Worm (Caenorhabditis elegans) whole organism, young adult: ENCODE measurements around the gene F43E12.1.

Experiments
- F49E8.2 ChIP-seq: sonication (generic microtip); optimal IDR thresholded peaks from 3 replicates; lab custom pipeline; 2017; ENCODE audit warnings: missing genetic modification characterization, mild to moderate bottlenecking, missing compliant biosample characterization, antibody characterized with exemption, moderate library complexity; ENCODE audit not compliant: insufficient read depth
- F57A8.1 ChIP-seq: fragments of 200-800 bp; sonication (Bioruptor generic); optimal IDR thresholded peaks from 2 replicates; lab custom pipeline; 2018; ENCODE audit warnings: mild to moderate bottlenecking, missing genetic modification characterization, moderate library complexity, missing compliant biosample characterization
- lin-26 ChIP-seq: fragments of 200-800 bp; sonication (Bioruptor generic); IDR thresholded peaks from 2 replicates; pipeline ENCODE4 v1.3.6; 2022; ENCODE audit warnings: missing genetic modification reagents, missing genetic modification characterization, missing compliant biosample characterization
- lsl-1 ChIP-seq: fragments of 200-800 bp; sonication (Bioruptor generic); optimal IDR thresholded peaks from 2 replicates; lab custom pipeline; 2018; ENCODE audit warnings: mild to moderate bottlenecking, missing genetic modification characterization, moderate library complexity, missing compliant biosample characterization
- nfya-2 ChIP-seq: fragments of 200-800 bp; sonication (Bioruptor generic); IDR thresholded peaks from 2 replicates; pipeline ENCODE4 v1.3.6; 2022; ENCODE audit warnings: missing genetic modification reagents, missing genetic modification characterization, missing compliant biosample characterization
- snpc-1.1 ChIP-seq: sonication (generic microtip); optimal IDR thresholded peaks from 2 replicates; lab custom pipeline; 2017; ENCODE audit warnings: missing genetic modification characterization, mild to moderate bottlenecking, missing compliant biosample characterization, antibody characterized with exemption, moderate library complexity, missing genotype, missing genetic modification reagents; ENCODE audit not compliant: insufficient read depth
- snpc-3.4 ChIP-seq: sonication (generic microtip); optimal IDR thresholded peaks from 2 replicates; lab custom pipeline; 2017; ENCODE audit warnings: missing genetic modification characterization, mild to moderate bottlenecking, missing compliant biosample characterization, antibody characterized with exemption, moderate library complexity, missing genotype, missing genetic modification reagents
- snpc-4 ChIP-seq, 5 experiments: fragments of 150-350 bp in 1 of 5; sonication (generic microtip) in 4 of 5; optimal IDR thresholded peaks; 2 replicates each; lab custom pipeline; 2014 to 2018; ENCODE audit warnings: missing genetic modification characterization in 5 of 5, missing biosample characterization in 3 of 5, antibody characterized with exemption in 2 of 5, mild to moderate bottlenecking in 2 of 5, missing compliant biosample characterization in 2 of 5, missing genotype in 2 of 5, moderate library complexity in 2 of 5, missing genetic modification reagents in 1 of 5
- unc-62 ChIP-seq: fragments of 150-350 bp; optimal IDR thresholded peaks from 2 replicates; lab custom pipeline; 2014; ENCODE audit warnings: missing biosample characterization, missing genetic modification reagents, missing genetic modification characterization

- TF ChIP-seq nfya-2 (GFP tag; lab: Robert Waterston, UW), result no peak
- no peak for TF ChIP-seq unc-62 (GFP tag; lab: Kevin White, UChicago)
- no peak for TF ChIP-seq lsl-1 (GFP tag; lab: Kevin White, UChicago)
- TF ChIP-seq F49E8.2 (tag; lab: Kevin White, UChicago), result no peak
- TF ChIP-seq snpc-4 (GFP tag; optimal IDR thresholded peaks at IDR 0.05; lab: Kevin White, UChicago), result no peak
- no peak for TF ChIP-seq snpc-4 (tag; optimal IDR thresholded peaks at IDR 0.05; lab: Kevin White, UChicago)
- no peak for TF ChIP-seq snpc-1.1 (tag; lab: Kevin White, UChicago)
- no peak for TF ChIP-seq lin-26
- TF ChIP-seq snpc-3.4 (tag; lab: Kevin White, UChicago), result no peak
- no peak for TF ChIP-seq F57A8.1 (GFP tag; lab: Kevin White, UChicago)
These were observed 6.7 kb upstream of the F43E12.1 start, which contains the start of gene bar-1 for ce11 chrX:7170575-7171297.
